Fruit fly (Drosophila melanogaster): ENCODE data around the gene TMEM216.

dm6 chr3R:8669029-8669707 lies 46.9 kb upstream of the TMEM216 start:
- TF ChIP-seq tj (GFP tag; optimal IDR thresholded peaks at IDR 0.05) (peak; percentile 90), toe (GFP tag; optimal IDR thresholded peaks at IDR 0.05) (peak; percentile 98), ovo (GFP tag; optimal IDR thresholded peaks at IDR 0.05) (peak; percentile 91), CG14711 (tag; optimal IDR thresholded peaks at IDR 0.05) (peak; percentile 93), cnc (optimal IDR thresholded peaks at IDR 0.05) (no peak), Clk (GFP tag; optimal IDR thresholded peaks at IDR 0.05) (peak; percentile 97), CG5204 (GFP tag; optimal IDR thresholded peaks at IDR 0.05) (no peak), kay (GFP tag; ENCODE audit: borderline replicate concordance) (peak; percentile 98), CG33017 (tag; optimal IDR thresholded peaks at IDR 0.05) (peak; percentile 98)

All from whole organism, adult.